Worm (Caenorhabditis elegans): ENCODE results near the gene F14D2.15.

ce11 chrII:3310957-3311657 is 32.5 kb downstream of the F14D2.15 start:
- TF ChIP-seq pha-4 (tag; optimal IDR thresholded peaks at IDR 0.05), result no peak
- no peak for TF ChIP-seq eyg-1 (tag; optimal IDR thresholded peaks at IDR 0.05)
- TF ChIP-seq nhr-11 (tag; optimal IDR thresholded peaks at IDR 0.05), result no peak
- TF ChIP-seq ttx-3 (tag; optimal IDR thresholded peaks at IDR 0.05), result no peak
